Worm (Caenorhabditis elegans) whole organism, late embryonic: ENCODE measurements around the gene F18E2.15.

Experiments used
- C08G9.2 ChIP-seq: sonication (generic microtip); optimal IDR thresholded peaks from 2 replicates; lab custom pipeline; 2016; ENCODE audit warnings: mild to moderate bottlenecking, missing genetic modification characterization, moderate library complexity, missing compliant biosample characterization
- K09A11.1 ChIP-seq: sonication (generic microtip); optimal IDR thresholded peaks from 2 replicates; lab custom pipeline; 2017; ENCODE audit warnings: antibody characterized with exemption, mild to moderate bottlenecking, missing genetic modification characterization, missing compliant biosample characterization; ENCODE audit not compliant: insufficient read depth
- T23F11.4 ChIP-seq: fragments of 200-800 bp; sonication (Bioruptor generic); optimal IDR thresholded peaks from 2 replicates; lab custom pipeline; 2018; ENCODE audit warnings: mild to moderate bottlenecking, missing genetic modification characterization, missing compliant biosample characterization
- ama-1 ChIP-seq: fragments of 150-350 bp; optimal IDR thresholded peaks from 2 replicates; lab custom pipeline; 2014
- ceh-14 ChIP-seq: sonication (generic microtip); optimal IDR thresholded peaks from 2 replicates; lab custom pipeline; 2016; ENCODE audit warnings: missing genotype, missing genetic modification characterization, missing compliant biosample characterization
- ceh-18 ChIP-seq: sonication (generic microtip); optimal IDR thresholded peaks from 2 replicates; lab custom pipeline; 2016; ENCODE audit warnings: missing genetic modification characterization, missing compliant biosample characterization
- ceh-30 ChIP-seq: fragments of 150-350 bp; optimal IDR thresholded peaks from 2 replicates; lab custom pipeline; 2014; ENCODE audit warnings: missing biosample characterization, missing genetic modification characterization
- ceh-45 ChIP-seq: fragments of 200-800 bp; sonication (Bioruptor generic); IDR thresholded peaks from 2 replicates; pipeline ENCODE4 v1.3.6; 2022; ENCODE audit warnings: missing genetic modification reagents, missing genetic modification characterization, missing compliant biosample characterization
- ceh-6 ChIP-seq: fragments of 200-800 bp; sonication (Bioruptor generic); optimal IDR thresholded peaks from 2 replicates; lab custom pipeline; 2018; ENCODE audit warnings: mild to moderate bottlenecking, missing genetic modification characterization, missing compliant biosample characterization
- ceh-9 ChIP-seq: sonication (generic microtip); optimal IDR thresholded peaks from 2 replicates; lab custom pipeline; 2016; ENCODE audit warnings: mild to moderate bottlenecking, missing genetic modification characterization, inconsistent platforms, missing compliant biosample characterization
- elt-2 ChIP-seq: sonication (generic microtip); optimal IDR thresholded peaks from 2 replicates; lab custom pipeline; 2016; ENCODE audit warnings: missing genetic modification reagents, missing genetic modification characterization, missing compliant biosample characterization
- ets-4 ChIP-seq: sonication (generic microtip); optimal IDR thresholded peaks from 2 replicates; lab custom pipeline; 2016; ENCODE audit warnings: missing genetic modification characterization, missing compliant biosample characterization
- eyg-1 ChIP-seq: sonication (generic microtip); optimal IDR thresholded peaks from 2 replicates; lab custom pipeline; 2016; ENCODE audit warnings: missing genotype, missing genetic modification characterization, missing compliant biosample characterization
- fax-1 ChIP-seq: sonication (generic microtip); optimal IDR thresholded peaks from 2 replicates; lab custom pipeline; 2016; ENCODE audit warnings: missing genotype, missing genetic modification characterization, missing compliant biosample characterization
- fkh-10 ChIP-seq: fragments of 150-350 bp; optimal IDR thresholded peaks from 2 replicates; lab custom pipeline; 2014; ENCODE audit warnings: missing biosample characterization, missing genetic modification reagents, missing genetic modification characterization
- hlh-13 ChIP-seq: fragments of 200-800 bp; sonication (Bioruptor generic); optimal IDR thresholded peaks from 2 replicates; lab custom pipeline; 2018; ENCODE audit warnings: mild to moderate bottlenecking, missing genetic modification characterization, missing compliant biosample characterization
- hlh-15 ChIP-seq: sonication (generic microtip); optimal IDR thresholded peaks from 2 replicates; lab custom pipeline; 2016; ENCODE audit warnings: missing genetic modification characterization, missing compliant biosample characterization
- hlh-6 ChIP-seq: sonication (generic microtip); optimal IDR thresholded peaks from 2 replicates; lab custom pipeline; 2016; ENCODE audit warnings: missing genotype, missing genetic modification characterization, missing compliant biosample characterization
- hlh-8 ChIP-seq: sonication (generic microtip); optimal IDR thresholded peaks from 2 replicates; lab custom pipeline; 2016; ENCODE audit warnings: missing genotype, missing genetic modification characterization, missing compliant biosample characterization
- lim-6 ChIP-seq: sonication (generic microtip); optimal IDR thresholded peaks from 2 replicates; lab custom pipeline; 2016; ENCODE audit warnings: missing genetic modification characterization, missing compliant biosample characterization
- madf-2 ChIP-seq: sonication (generic microtip); optimal IDR thresholded peaks from 2 replicates; lab custom pipeline; 2017; ENCODE audit warnings: missing genetic modification characterization, missing compliant biosample characterization
- mec-3 ChIP-seq: sonication (generic microtip); optimal IDR thresholded peaks from 2 replicates; lab custom pipeline; 2016; ENCODE audit warnings: borderline replicate concordance, missing genetic modification characterization, missing compliant biosample characterization
- npax-4 ChIP-seq: sonication (generic microtip); optimal IDR thresholded peaks from 2 replicates; lab custom pipeline; 2016; ENCODE audit warnings: missing genetic modification characterization, missing compliant biosample characterization
- odd-2 ChIP-seq: sonication (generic microtip); optimal IDR thresholded peaks from 2 replicates; lab custom pipeline; 2017; ENCODE audit warnings: antibody characterized with exemption, mild to moderate bottlenecking, missing genetic modification characterization, missing compliant biosample characterization
- pqm-1 ChIP-seq: sonication (generic microtip); optimal IDR thresholded peaks from 2 replicates; lab custom pipeline; 2016; ENCODE audit warnings: missing genetic modification characterization, missing compliant biosample characterization
- pros-1 ChIP-seq: fragments of 150-350 bp; optimal IDR thresholded peaks from 2 replicates; lab custom pipeline; 2014; ENCODE audit warnings: missing biosample characterization, missing genetic modification reagents, missing genetic modification characterization
- ref-2 ChIP-seq: sonication (generic microtip); optimal IDR thresholded peaks from 2 replicates; lab custom pipeline; 2016; ENCODE audit warnings: missing genetic modification characterization, missing compliant biosample characterization
- rnt-1 ChIP-seq: sonication (generic microtip); optimal IDR thresholded peaks from 2 replicates; lab custom pipeline; 2016; ENCODE audit warnings: missing genetic modification characterization, missing compliant biosample characterization
- sdc-2 ChIP-seq: sonication (generic microtip); optimal IDR thresholded peaks from 2 replicates; lab custom pipeline; 2016; ENCODE audit warnings: missing genotype, missing genetic modification characterization, missing compliant biosample characterization
- sox-4 ChIP-seq: sonication (generic microtip); optimal IDR thresholded peaks from 2 replicates; lab custom pipeline; 2017; ENCODE audit warnings: mild to moderate bottlenecking, missing genetic modification characterization, inconsistent platforms, missing compliant biosample characterization
- tbx-7 ChIP-seq: sonication (generic microtip); optimal IDR thresholded peaks from 2 replicates; lab custom pipeline; 2016; ENCODE audit warnings: missing genotype, missing genetic modification characterization, missing compliant biosample characterization
- unc-42 ChIP-seq: sonication (generic microtip); optimal IDR thresholded peaks from 2 replicates; lab custom pipeline; 2016; ENCODE audit warnings: missing genotype, missing genetic modification characterization, missing compliant biosample characterization
- unc-55 ChIP-seq: sonication (generic microtip); optimal IDR thresholded peaks from 2 replicates; lab custom pipeline; 2017; ENCODE audit warnings: missing biosample characterization, missing genetic modification reagents, missing genetic modification characterization
- unc-86 ChIP-seq: sonication (generic microtip); optimal IDR thresholded peaks from 2 replicates; lab custom pipeline; 2016; ENCODE audit warnings: missing genetic modification characterization, missing compliant biosample characterization

Gene F18E2.15

ce11 chrV:12760913-12761312, at the start of gene F18E2.15:
Gene F18E2.15 (minus strand): TSS chrV:12761013.
- TF ChIP-seq hlh-13 (no peak), tbx-7 (no peak), lim-6 (no peak), npax-4 (no peak), ceh-9 (no peak), fkh-10 (GFP tag; lab: Kevin White, UChicago) (no peak), ref-2 (tag; lab: Kevin White, UChicago) (no peak), T23F11.4 (no peak), ceh-14 (tag; lab: Kevin White, UChicago) (no peak), ets-4 (tag; lab: Kevin White, UChicago) (no peak), unc-55 (no peak), sox-4 (tag; lab: Kevin White, UChicago) (no peak), mec-3 (tag; lab: Kevin White, UChicago) (no peak), odd-2 (tag; lab: Kevin White, UChicago) (no peak)

ce11 chrV:12809876-12810275, 49.1 kb upstream of the F18E2.15 start, which contains the start of gene ZC443.1:
Gene ZC443.1 (minus strand): TSS chrV:12810080.
- TF ChIP-seq pros-1 (tag; lab: Kevin White, UChicago), result no peak
- no peak for TF ChIP-seq sdc-2 (tag; lab: Kevin White, UChicago)

ce11 chrV:12806190-12806589, 45.4 kb upstream of the F18E2.15 start, which contains the start of gene ZC443.7:
Gene ZC443.7 (plus strand): TSS chrV:12806490.
- TF ChIP-seq fax-1, result no peak
- no peak for TF ChIP-seq mec-3 (tag; lab: Kevin White, UChicago)
- no peak for TF ChIP-seq ceh-9
- TF ChIP-seq ceh-45 (GFP tag; lab: Robert Waterston, UW), result no peak

ce11 chrV:12803274-12803673, 42.5 kb upstream of the F18E2.15 start, which contains the start of gene srbc-45:
Gene srbc-45 (plus strand): TSS chrV:12803574.
- TF ChIP-seq ceh-45 (GFP tag; lab: Robert Waterston, UW), result no peak
- TF ChIP-seq ceh-6, result no peak
- TF ChIP-seq C08G9.2 (tag; lab: Kevin White, UChicago), result no peak
- no peak for TF ChIP-seq hlh-6 (tag; lab: Kevin White, UChicago)
- no peak for TF ChIP-seq unc-86
- no peak for TF ChIP-seq hlh-13
- TF ChIP-seq ceh-30 (tag; lab: Kevin White, UChicago), result no peak
- TF ChIP-seq rnt-1 (tag; lab: Kevin White, UChicago), result no peak
- no peak for TF ChIP-seq K09A11.1 (tag; lab: Kevin White, UChicago)
- TF ChIP-seq elt-2 (tag; lab: Kevin White, UChicago), result no peak
- no peak for TF ChIP-seq madf-2 (tag; lab: Kevin White, UChicago)
- no peak for TF ChIP-seq ama-1 (lab: Kevin White, UChicago)
- TF ChIP-seq pqm-1 (tag; lab: Kevin White, UChicago), result no peak
- no peak for TF ChIP-seq hlh-15 (tag; lab: Kevin White, UChicago)
- no peak for TF ChIP-seq ceh-18 (tag; lab: Kevin White, UChicago)
- TF ChIP-seq unc-42 (tag; lab: Kevin White, UChicago), result no peak

ce11 chrV:12800171-12800570, 39.4 kb upstream of the F18E2.15 start, which contains the start of gene ugt-3:
Gene ugt-3 (minus strand): TSS chrV:12800271.
- TF ChIP-seq hlh-6 (tag; lab: Kevin White, UChicago) (no peak), eyg-1 (tag; lab: Kevin White, UChicago) (no peak)

ce11 chrV:12797992-12798391, 37.2 kb upstream of the F18E2.15 start, which contains the start of gene ugt-6:
Gene ugt-6 (minus strand): TSS chrV:12798224.
- TF ChIP-seq hlh-8 (tag; lab: Kevin White, UChicago), result no peak
